Fruit fly (Drosophila melanogaster) whole organism, embryonic: ENCODE data around the gene Lasp.

ENCODE experiments used
- Ada2b ChIP-seq: fragments of 200-800 bp; sonication (Bioruptor generic); IDR thresholded peaks from 2 replicates; pipeline ENCODE4 v1.3.6; 2022; ENCODE audit warnings: missing biosample characterization, missing genetic modification characterization
- Atf3 ChIP-seq: fragments of 200-800 bp; sonication (Bioruptor generic); optimal IDR thresholded peaks from 3 replicates; lab custom pipeline; 2016; ENCODE audit warnings: missing biosample characterization, missing genetic modification characterization
- CG10147 ChIP-seq: fragments of 200-800 bp; sonication (Bioruptor generic); optimal IDR thresholded peaks from 2 replicates; lab custom pipeline; 2019; ENCODE audit warnings: missing biosample characterization, mild to moderate bottlenecking, missing genetic modification characterization, moderate library complexity
- CG10209 ChIP-seq: fragments of 200-800 bp; sonication (Bioruptor generic); optimal IDR thresholded peaks from 3 replicates; lab custom pipeline; 2017; ENCODE audit warnings: missing biosample characterization, mild to moderate bottlenecking, missing genetic modification characterization, missing genetic modification reagents
- CG10979 ChIP-seq: fragments of 200-800 bp; sonication (Bioruptor generic); optimal IDR thresholded peaks from 2 replicates; lab custom pipeline; 2018; ENCODE audit warnings: missing biosample characterization, mild to moderate bottlenecking, missing genetic modification characterization, moderate library complexity
- CG12236 ChIP-seq: fragments of 200-800 bp; sonication (Bioruptor generic); optimal IDR thresholded peaks from 2 replicates; lab custom pipeline; 2016; ENCODE audit warnings: missing biosample characterization, missing genetic modification characterization
- CG15011 ChIP-seq: fragments of 200-800 bp; sonication (Bioruptor generic); optimal IDR thresholded peaks from 3 replicates; lab custom pipeline; 2018; ENCODE audit warnings: missing biosample characterization, mild to moderate bottlenecking, missing genetic modification characterization
- CG15073 ChIP-seq: fragments of 200-800 bp; sonication (Bioruptor generic); optimal IDR thresholded peaks from 2 replicates; lab custom pipeline; 2016; ENCODE audit warnings: missing biosample characterization, missing genetic modification characterization
- CG15269 ChIP-seq: fragments of 200-800 bp; sonication (Bioruptor generic); optimal IDR thresholded peaks from 2 replicates; lab custom pipeline; 2018; ENCODE audit warnings: missing biosample characterization, mild to moderate bottlenecking, missing genetic modification characterization, moderate library complexity
- CG15601 ChIP-seq: fragments of 200-800 bp; sonication (Bioruptor generic); optimal IDR thresholded peaks from 3 replicates; lab custom pipeline; 2019; ENCODE audit warnings: missing biosample characterization, mild to moderate bottlenecking, missing genetic modification characterization, moderate library complexity
- CG15696 ChIP-seq: fragments of 200-800 bp; sonication (Bioruptor generic); optimal IDR thresholded peaks from 2 replicates; lab custom pipeline; 2019; ENCODE audit warnings: missing biosample characterization, mild to moderate bottlenecking, missing genetic modification characterization, moderate library complexity
- CG16813 ChIP-seq: fragments of 200-800 bp; sonication (Bioruptor generic); IDR thresholded peaks from 3 replicates; pipeline ENCODE4 v1.3.6; 2022; ENCODE audit warnings: missing biosample characterization, missing genetic modification characterization; ENCODE audit not compliant: partially characterized antibody
- CG16863 ChIP-seq: fragments of 200-800 bp; sonication (Bioruptor generic); optimal IDR thresholded peaks from 3 replicates; lab custom pipeline; 2016; ENCODE audit warnings: missing biosample characterization, missing genetic modification characterization
- CG17361 ChIP-seq: fragments of 200-800 bp; sonication (Bioruptor generic); IDR thresholded peaks from 3 replicates; pipeline ENCODE4 v1.3.6; 2022; ENCODE audit warnings: missing biosample characterization, missing genetic modification characterization
- CG18476 ChIP-seq: fragments of 200-800 bp; sonication (Bioruptor generic); optimal IDR thresholded peaks from 2 replicates; lab custom pipeline; 2016; ENCODE audit warnings: missing biosample characterization, mild to moderate bottlenecking, missing genetic modification characterization
- CG2199 ChIP-seq: fragments of 200-800 bp; sonication (Bioruptor generic); IDR thresholded peaks from 3 replicates; pipeline ENCODE4 v1.3.6; 2022; ENCODE audit warnings: missing biosample characterization, missing genetic modification characterization
- CG2712 ChIP-seq: fragments of 200-800 bp; optimal IDR thresholded peaks from 3 replicates; lab custom pipeline; 2019; ENCODE audit warnings: missing biosample characterization, mild to moderate bottlenecking, missing genetic modification characterization, moderate library complexity
- CG42726 ChIP-seq: fragments of 200-800 bp; sonication (Bioruptor generic); IDR thresholded peaks from 2 replicates; pipeline ENCODE4 v1.3.6; 2022; ENCODE audit warnings: missing biosample characterization, missing genetic modification characterization; ENCODE audit not compliant: partially characterized antibody
- CG5245 ChIP-seq: fragments of 200-800 bp; sonication (Bioruptor generic); optimal IDR thresholded peaks from 3 replicates; lab custom pipeline; 2016; ENCODE audit warnings: missing biosample characterization, missing genetic modification characterization
- CG7839 ChIP-seq: fragments of 200-800 bp; sonication (Bioruptor generic); optimal IDR thresholded peaks from 3 replicates; lab custom pipeline; 2018; ENCODE audit warnings: missing biosample characterization, mild to moderate bottlenecking, missing genetic modification characterization, moderate library complexity
- CG8290 ChIP-seq, 3 experiments: fragments of 200-800 bp; sonication (Bioruptor generic); optimal IDR thresholded peaks; 2 replicates each; lab custom pipeline; 2016 to 2019; ENCODE audit warnings: missing biosample characterization in 3 of 3, missing genetic modification characterization in 3 of 3, mild to moderate bottlenecking in 2 of 3, moderate library complexity in 1 of 3
- CG8478 ChIP-seq: fragments of >200 bp; optimal IDR thresholded peaks from 2 replicates; lab custom pipeline; 2018
- CG8765 ChIP-seq: fragments of 200-800 bp; sonication (Bioruptor generic); IDR thresholded peaks from 2 replicates; pipeline ENCODE4 v1.3.6; 2022; ENCODE audit warnings: missing biosample characterization, missing genetic modification characterization
- CTCF ChIP-seq: fragments of 200-800 bp; sonication (Bioruptor generic); optimal IDR thresholded peaks from 2 replicates; lab custom pipeline; 2017; ENCODE audit warnings: missing biosample characterization, mild to moderate bottlenecking, missing genetic modification characterization, moderate library complexity
- Dp ChIP-seq: fragments of 200-800 bp; sonication (Bioruptor generic); optimal IDR thresholded peaks from 2 replicates; lab custom pipeline; 2018; ENCODE audit warnings: missing biosample characterization, mild to moderate bottlenecking, missing genetic modification characterization, moderate library complexity
- ERR ChIP-seq: fragments of 200-800 bp; sonication (Bioruptor generic); optimal IDR thresholded peaks from 2 replicates; lab custom pipeline; 2016; ENCODE audit warnings: missing biosample characterization, missing genetic modification characterization
- Fer3 ChIP-seq: fragments of 200-800 bp; sonication (Bioruptor generic); optimal IDR thresholded peaks from 2 replicates; lab custom pipeline; 2018; ENCODE audit warnings: missing biosample characterization, mild to moderate bottlenecking, missing genetic modification characterization, moderate library complexity
- Max ChIP-seq: fragments of 200-800 bp; sonication (Bioruptor generic); optimal IDR thresholded peaks from 2 replicates; lab custom pipeline; 2016; ENCODE audit warnings: missing biosample characterization, mild to moderate bottlenecking, missing genetic modification characterization
- Med ChIP-seq: fragments of 200-800 bp; sonication (Bioruptor generic); peaks from one replicate; lab custom pipeline; 2016; ENCODE audit warnings: missing biosample characterization, missing genetic modification characterization, mild to moderate bottlenecking, inconsistent platforms, moderate library complexity
- Neu2 ChIP-seq: fragments of 200-800 bp; sonication (Bioruptor generic); optimal IDR thresholded peaks from 3 replicates; lab custom pipeline; 2016; ENCODE audit warnings: missing biosample characterization, missing genetic modification characterization, borderline replicate concordance
- Opbp ChIP-seq: fragments of 200-800 bp; sonication (Bioruptor generic); IDR thresholded peaks from 3 replicates; pipeline ENCODE4 v1.3.6; 2022; ENCODE audit warnings: missing biosample characterization, missing genetic modification characterization; ENCODE audit not compliant: partially characterized antibody
- Xbp1 ChIP-seq: fragments of 200-800 bp; sonication (Bioruptor generic); optimal IDR thresholded peaks from 3 replicates; lab custom pipeline; 2016; ENCODE audit warnings: missing biosample characterization, mild to moderate bottlenecking, missing genetic modification characterization
- ac ChIP-seq: fragments of 200-800 bp; sonication (Bioruptor generic); optimal IDR thresholded peaks from 3 replicates; lab custom pipeline; 2017; ENCODE audit warnings: missing biosample characterization, mild to moderate bottlenecking, missing genetic modification characterization
- bab2 ChIP-seq: fragments of 200-800 bp; sonication (Bioruptor generic); optimal IDR thresholded peaks from 2 replicates; lab custom pipeline; 2016; ENCODE audit warnings: missing biosample characterization, missing genetic modification characterization
- ci ChIP-seq: fragments of 200-800 bp; sonication (Bioruptor generic); IDR thresholded peaks from 3 replicates; pipeline ENCODE4 v1.3.6; 2022; ENCODE audit warnings: missing biosample characterization, missing genetic modification characterization
- dmrt11E ChIP-seq: fragments of 200-800 bp; sonication (Bioruptor generic); optimal IDR thresholded peaks from 3 replicates; lab custom pipeline; 2018; ENCODE audit warnings: missing biosample characterization, mild to moderate bottlenecking, missing genetic modification characterization, moderate library complexity
- ewg ChIP-seq: fragments of 200-800 bp; sonication (Bioruptor generic); optimal IDR thresholded peaks from 3 replicates; lab custom pipeline; 2017; ENCODE audit warnings: mild to moderate bottlenecking, missing biosample characterization, missing genetic modification reagents, missing genetic modification characterization
- kah ChIP-seq: fragments of 200-800 bp; sonication (Bioruptor generic); optimal IDR thresholded peaks from 2 replicates; lab custom pipeline; 2018; ENCODE audit warnings: missing biosample characterization, mild to moderate bottlenecking, missing genetic modification characterization
- ken ChIP-seq: fragments of 200-800 bp; sonication (Bioruptor generic); IDR thresholded peaks from 3 replicates; pipeline ENCODE4 v1.3.6; 2022; ENCODE audit warnings: missing biosample characterization, missing genetic modification characterization
- lola ChIP-seq, 3 experiments: fragments of >200 bp in 2 of 3; fragments of 200-800 bp in 1 of 3; sonication (Bioruptor generic) in 1 of 3; optimal IDR thresholded peaks; 2 replicates each; lab custom pipeline; 2017 to 2019; ENCODE audit warnings: missing biosample characterization in 3 of 3, missing genetic modification characterization in 3 of 3, mild to moderate bottlenecking in 1 of 3, moderate library complexity in 1 of 3
- org-1 ChIP-seq: fragments of 200-800 bp; sonication (Bioruptor generic); optimal IDR thresholded peaks from 2 replicates; lab custom pipeline; 2017; ENCODE audit warnings: missing biosample characterization, missing genetic modification characterization
- pb ChIP-seq: fragments of 200-800 bp; sonication (Bioruptor generic); optimal IDR thresholded peaks from 3 replicates; lab custom pipeline; 2016; ENCODE audit warnings: missing biosample characterization, missing genetic modification characterization
- sens-2 ChIP-seq: fragments of 200-800 bp; sonication (Bioruptor generic); IDR thresholded peaks from 2 replicates; pipeline ENCODE4 v1.3.6; 2022; ENCODE audit warnings: missing biosample characterization, missing genetic modification characterization
- seq ChIP-seq: fragments of 200-800 bp; sonication (Bioruptor generic); IDR thresholded peaks from 2 replicates; pipeline ENCODE4 v1.3.6; 2022; ENCODE audit warnings: missing biosample characterization, missing genetic modification characterization
- slou ChIP-seq: fragments of 200-800 bp; sonication (Bioruptor generic); optimal IDR thresholded peaks from 3 replicates; lab custom pipeline; 2016; ENCODE audit warnings: missing biosample characterization, missing genetic modification characterization
- slp2 ChIP-seq: fragments of 200-800 bp; sonication (Bioruptor generic); optimal IDR thresholded peaks from 2 replicates; lab custom pipeline; 2016; ENCODE audit warnings: missing biosample characterization, missing genetic modification characterization
- tio ChIP-seq: fragments of 200-800 bp; sonication (Bioruptor generic); optimal IDR thresholded peaks from 2 replicates; lab custom pipeline; 2017; ENCODE audit warnings: missing biosample characterization, missing genetic modification characterization, inconsistent platforms
- tll ChIP-seq, 2 experiments: fragments of 200-800 bp in 1 of 2; fragments of >200 bp in 1 of 2; sonication (Bioruptor generic) in 1 of 2; optimal IDR thresholded peaks; 2 replicates each; lab custom pipeline; 2017 to 2019; ENCODE audit warnings: missing biosample characterization in 2 of 2, missing genetic modification characterization in 2 of 2, mild to moderate bottlenecking in 1 of 2, moderate library complexity in 1 of 2
- tup ChIP-seq: fragments of 200-800 bp; sonication (Bioruptor generic); optimal IDR thresholded peaks from 2 replicates; lab custom pipeline; 2016; ENCODE audit warnings: missing biosample characterization, mild to moderate bottlenecking, missing genetic modification characterization, moderate library complexity
- tx ChIP-seq: fragments of 200-800 bp; sonication (Bioruptor generic); optimal IDR thresholded peaks from 2 replicates; lab custom pipeline; 2016; ENCODE audit warnings: missing biosample characterization, missing genetic modification characterization
- wdn ChIP-seq: fragments of 200-800 bp; sonication (Bioruptor generic); IDR thresholded peaks from 2 replicates; pipeline ENCODE4 v1.3.6; 2022; ENCODE audit warnings: missing biosample characterization, missing genetic modification characterization

The Lasp gene

DNA sequence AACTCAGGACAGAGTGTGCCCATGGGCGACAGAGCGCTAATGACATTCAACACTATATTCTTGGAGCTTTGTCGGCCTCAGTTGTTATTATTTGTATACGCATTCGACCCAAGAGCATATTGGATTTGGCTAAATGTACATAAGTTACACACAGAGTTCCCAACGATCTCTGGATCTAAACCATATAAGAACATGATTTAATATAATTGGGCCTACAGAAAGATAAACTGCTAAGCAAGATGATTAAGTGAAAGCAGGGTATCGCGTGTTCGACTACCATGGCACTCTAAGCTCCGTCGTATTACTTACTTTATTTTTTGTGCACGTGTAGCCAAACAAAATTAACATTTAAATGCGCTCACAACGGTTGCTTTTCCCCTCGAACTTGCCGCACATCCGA lies 48.8 kb upstream of the Lasp start (continued):
- TF ChIP-seq CG15011 (GFP tag; lab: Kevin White, UChicago) (no peak), kah (no peak), CG10209 (peak; percentile 20), Dp (no peak), seq (GFP tag; lab: Robert Waterston, UW) (no peak), ERR (GFP tag; lab: Kevin White, UChicago) (no peak), tup (GFP tag; lab: Kevin White, UChicago) (no peak), Max (GFP tag; lab: Kevin White, UChicago) (no peak), Neu2 (GFP tag; lab: Kevin White, UChicago) (no peak), bab2 (peak; percentile 21), org-1 (GFP tag; lab: Kevin White, UChicago) (no peak), CG5245 (GFP tag; lab: Kevin White, UChicago) (no peak), ken (GFP tag; lab: Robert Waterston, UW) (no peak; the same call in 1 of the 3 replicates), sens-2 (GFP tag; lab: Robert Waterston, UW) (no peak), dmrt11E (tag; lab: Kevin White, UChicago) (peak; percentile 55), CG42726 (no peak), CG7839 (peak; percentile 52), CG16813 (no peak), CG15696 (no peak), Xbp1 (GFP tag; lab: Kevin White, UChicago) (peak; percentile 51), slou (no peak), tx (GFP tag; lab: Kevin White, UChicago) (peak; percentile 3), Opbp (GFP tag; lab: Robert Waterston, UW) (no peak), tio (GFP tag; lab: Kevin White, UChicago) (peak; percentile 23), Atf3 (GFP tag; lab: Kevin White, UChicago) (no peak), CG8290 (GFP tag; optimal IDR thresholded peaks at IDR 0.05; lab: Kevin White, UChicago) (no peak), CG8290 (tag; optimal IDR thresholded peaks at IDR 0.05; lab: Kevin White, UChicago) (peak in 1 of 2 experiments; percentile 45), CG15073 (GFP tag; lab: Kevin White, UChicago) (no peak), pb (GFP tag; lab: Kevin White, UChicago) (peak; percentile 14), CG8478 (lab: Kevin White, UChicago) (no peak), CG15269 (tag; lab: Kevin White, UChicago) (peak; percentile 32), wdn (GFP tag; lab: Robert Waterston, UW) (no peak), CG17361 (GFP tag; lab: Robert Waterston, UW) (no peak), CG16863 (peak; percentile 39), CG18476 (GFP tag; lab: Kevin White, UChicago) (no peak), CG15601 (peak; percentile 60), ac (no peak), CG8765 (GFP tag; lab: Robert Waterston, UW) (no peak), CG2712 (tag; lab: Kevin White, UChicago) (peak; percentile 51), CTCF (GFP tag; lab: Kevin White, UChicago) (no peak), CG12236 (no peak), ewg (peak; percentile 36), CG2199 (GFP tag; lab: Robert Waterston, UW) (no peak), Med (GFP tag; lab: Kevin White, UChicago) (peak; percentile 77), CG10979 (tag; lab: Kevin White, UChicago) (peak; percentile 59), tll (GFP tag; optimal IDR thresholded peaks at IDR 0.05; lab: Kevin White, UChicago) (no peak), lola (GFP tag; optimal IDR thresholded peaks at IDR 0.05; lab: Kevin White, UChicago) (peak in 1 of 3 experiments; percentile 55), CG10147 (no peak), slp2 (GFP tag; lab: Kevin White, UChicago) (peak; percentile 32), ci (GFP tag; lab: Robert Waterston, UW) (0 out of 3 replicates have a peak, but pooled peaks have one; percentile 45), Ada2b (GFP tag; lab: Robert Waterston, UW) (no peak), Fer3 (tag; lab: Kevin White, UChicago) (peak; percentile 5)
